Worm (Caenorhabditis elegans): ENCODE measurements around the gene nhr-235.

ce11 chrII:12691351-12691750 is 50.9 kb downstream of the nhr-235 start:
- no peak for TF ChIP-seq unc-62 (GFP tag; optimal IDR thresholded peaks at IDR 0.05 in 1 of 2)
- TF ChIP-seq unc-62 (tag; optimal IDR thresholded peaks at IDR 0.05) = no peak
- no peak for TF ChIP-seq mxl-3 (GFP tag; optimal IDR thresholded peaks at IDR 0.05)

All from whole organism, L4 larva.